Fruit fly (Drosophila melanogaster) whole organism, prepupa: ENCODE data around the gene CG9173.

Source experiments
- CG10631 ChIP-seq: fragments of 200-800 bp; sonication (Bioruptor generic); optimal IDR thresholded peaks from 2 replicates; lab custom pipeline; 2016; ENCODE audit warnings: missing biosample characterization, missing genetic modification characterization
- CG11294 ChIP-seq: fragments of 200-800 bp; sonication (Bioruptor generic); IDR thresholded peaks from 2 replicates; pipeline ENCODE4 v1.3.6; 2022; ENCODE audit warnings: missing biosample characterization, missing genetic modification characterization
- CG11762 ChIP-seq: fragments of 200-800 bp; sonication (Bioruptor generic); optimal IDR thresholded peaks from 3 replicates; lab custom pipeline; 2016; ENCODE audit warnings: missing biosample characterization, missing genetic modification characterization; ENCODE audit not compliant: insufficient read depth
- CG11902 ChIP-seq: fragments of 200-800 bp; sonication (Bioruptor generic); optimal IDR thresholded peaks from 3 replicates; lab custom pipeline; 2016; ENCODE audit warnings: missing biosample characterization, missing genetic modification characterization
- CG1621 ChIP-seq: fragments of 200-800 bp; sonication (Bioruptor generic); optimal IDR thresholded peaks from 3 replicates; lab custom pipeline; 2018; ENCODE audit warnings: missing biosample characterization, mild to moderate bottlenecking, missing genetic modification characterization
- CG3032 ChIP-seq: fragments of 200-800 bp; optimal IDR thresholded peaks from 2 replicates; lab custom pipeline; 2019; ENCODE audit warnings: missing biosample characterization, mild to moderate bottlenecking, missing genetic modification characterization, moderate library complexity
- CG31627 ChIP-seq: fragments of 200-800 bp; sonication (Bioruptor generic); optimal IDR thresholded peaks from 3 replicates; lab custom pipeline; 2016; ENCODE audit warnings: missing biosample characterization, missing genetic modification characterization
- CG32006 ChIP-seq: fragments of 200-800 bp; sonication (Bioruptor generic); optimal IDR thresholded peaks from 3 replicates; lab custom pipeline; 2017; ENCODE audit warnings: missing biosample characterization, mild to moderate bottlenecking, missing genetic modification characterization
- CG34406 ChIP-seq: fragments of 200-800 bp; sonication (Bioruptor generic); optimal IDR thresholded peaks from 3 replicates; lab custom pipeline; 2016; ENCODE audit warnings: missing biosample characterization, missing genetic modification characterization
- CG3919 ChIP-seq: fragments of 200-800 bp; sonication (Bioruptor generic); optimal IDR thresholded peaks from 3 replicates; lab custom pipeline; 2016; ENCODE audit warnings: missing biosample characterization, missing genetic modification characterization
- CG4318 ChIP-seq: fragments of 200-800 bp; sonication (Bioruptor generic); optimal IDR thresholded peaks from 3 replicates; lab custom pipeline; 2017; ENCODE audit warnings: missing biosample characterization, mild to moderate bottlenecking, missing genetic modification characterization
- CG6163 ChIP-seq: fragments of 200-800 bp; sonication (Bioruptor generic); IDR thresholded peaks from 3 replicates; pipeline ENCODE4 v1.3.6; 2022; ENCODE audit warnings: missing biosample characterization, missing genetic modification characterization
- CG6276 ChIP-seq: fragments of 200-800 bp; sonication (Bioruptor generic); optimal IDR thresholded peaks from 2 replicates; lab custom pipeline; 2017; ENCODE audit warnings: missing biosample characterization, mild to moderate bottlenecking, missing genetic modification characterization
- CG6792 ChIP-seq: fragments of 200-800 bp; sonication (Bioruptor generic); optimal IDR thresholded peaks from 3 replicates; lab custom pipeline; 2016; ENCODE audit warnings: missing biosample characterization, missing genetic modification characterization
- CG7368 ChIP-seq: fragments of 200-800 bp; sonication (Bioruptor generic); optimal IDR thresholded peaks from 3 replicates; lab custom pipeline; 2016; ENCODE audit warnings: missing biosample characterization, missing genetic modification characterization
- CG8119 ChIP-seq: fragments of 200-800 bp; sonication (Bioruptor generic); IDR thresholded peaks from 3 replicates; pipeline ENCODE4 v1.3.6; 2022; ENCODE audit warnings: missing biosample characterization, missing genetic modification characterization
- CG8319 ChIP-seq: fragments of 200-800 bp; sonication (Bioruptor generic); optimal IDR thresholded peaks from 3 replicates; lab custom pipeline; 2016; ENCODE audit warnings: missing biosample characterization, missing genetic modification characterization
- CG8632 ChIP-seq: fragments of 200-800 bp; sonication (Bioruptor generic); optimal IDR thresholded peaks from 3 replicates; lab custom pipeline; 2016; ENCODE audit warnings: missing biosample characterization, missing genetic modification characterization
- CG9139 ChIP-seq: fragments of 200-800 bp; sonication (Bioruptor generic); optimal IDR thresholded peaks from 3 replicates; lab custom pipeline; 2017; ENCODE audit warnings: missing biosample characterization, mild to moderate bottlenecking, missing genetic modification characterization
- Eip75B ChIP-seq: fragments of 200-800 bp; sonication (Bioruptor generic); optimal IDR thresholded peaks from 3 replicates; lab custom pipeline; 2016; ENCODE audit warnings: missing biosample characterization, missing genetic modification characterization
- Eip78C ChIP-seq: fragments of 200-800 bp; sonication (Bioruptor generic); peaks from one replicate; lab custom pipeline; 2016; ENCODE audit warnings: missing biosample characterization, missing genetic modification characterization
- Eip93F ChIP-seq: fragments of 200-800 bp; sonication (Bioruptor generic); optimal IDR thresholded peaks from 2 replicates; lab custom pipeline; 2016; ENCODE audit warnings: missing biosample characterization, mild to moderate bottlenecking, missing genetic modification characterization
- Ets21C ChIP-seq: fragments of 200-800 bp; sonication (Bioruptor generic); optimal IDR thresholded peaks from 3 replicates; lab custom pipeline; 2016; ENCODE audit warnings: missing biosample characterization, missing genetic modification characterization
- Gug ChIP-seq: fragments of 200-800 bp; sonication (Bioruptor generic); IDR thresholded peaks from 2 replicates; pipeline ENCODE4 v1.3.6; 2022; ENCODE audit warnings: missing biosample characterization, missing genetic modification characterization
- Hr39 ChIP-seq: fragments of 200-800 bp; sonication (Bioruptor generic); optimal IDR thresholded peaks from 2 replicates; lab custom pipeline; 2016; ENCODE audit warnings: missing biosample characterization, missing genetic modification characterization
- Met ChIP-seq: fragments of 200-800 bp; sonication (Bioruptor generic); optimal IDR thresholded peaks from 3 replicates; lab custom pipeline; 2016; ENCODE audit warnings: missing biosample characterization, missing genetic modification characterization
- Sox102F ChIP-seq: fragments of 200-800 bp; sonication (Bioruptor generic); optimal IDR thresholded peaks from 2 replicates; lab custom pipeline; 2016; ENCODE audit warnings: missing biosample characterization, mild to moderate bottlenecking, missing genetic modification characterization
- Sox14 ChIP-seq: fragments of 200-800 bp; sonication (Bioruptor generic); optimal IDR thresholded peaks from 3 replicates; lab custom pipeline; 2016; ENCODE audit warnings: missing biosample characterization, missing genetic modification characterization
- Sox15 ChIP-seq: fragments of 200-800 bp; sonication (Bioruptor generic); optimal IDR thresholded peaks from 3 replicates; lab custom pipeline; 2016; ENCODE audit warnings: missing biosample characterization, missing genetic modification characterization
- achi ChIP-seq: fragments of 200-800 bp; sonication (Bioruptor generic); optimal IDR thresholded peaks from 3 replicates; lab custom pipeline; 2016; ENCODE audit warnings: missing biosample characterization, missing genetic modification characterization
- acj6 ChIP-seq: fragments of 200-800 bp; sonication (Bioruptor generic); optimal IDR thresholded peaks from 3 replicates; lab custom pipeline; 2016; ENCODE audit warnings: missing biosample characterization, missing genetic modification characterization
- dac ChIP-seq: fragments of 200-800 bp; sonication (Bioruptor generic); optimal IDR thresholded peaks from 2 replicates; lab custom pipeline; 2017; ENCODE audit warnings: missing biosample characterization, mild to moderate bottlenecking, missing genetic modification characterization
- dsx ChIP-seq: fragments of 200-800 bp; optimal IDR thresholded peaks from 3 replicates; lab custom pipeline; 2019; ENCODE audit warnings: missing biosample characterization, mild to moderate bottlenecking, missing genetic modification characterization, moderate library complexity; ENCODE audit not compliant: poor library complexity, severe bottlenecking
- eg ChIP-seq: fragments of 200-800 bp; sonication (Bioruptor generic); IDR thresholded peaks from 3 replicates; pipeline ENCODE4 v1.3.6; 2022; ENCODE audit warnings: missing biosample characterization, missing genetic modification characterization
- fd59A ChIP-seq: fragments of 200-800 bp; sonication (Bioruptor generic); optimal IDR thresholded peaks from 2 replicates; lab custom pipeline; 2017; ENCODE audit warnings: missing biosample characterization, mild to moderate bottlenecking, missing genetic modification characterization, missing genetic modification reagents
- fd85E ChIP-seq: fragments of 200-800 bp; sonication (Bioruptor generic); optimal IDR thresholded peaks from 3 replicates; lab custom pipeline; 2016; ENCODE audit warnings: missing biosample characterization, missing genetic modification characterization
- fkh ChIP-seq: fragments of 200-800 bp; sonication (Bioruptor generic); optimal IDR thresholded peaks from 3 replicates; lab custom pipeline; 2017; ENCODE audit warnings: missing biosample characterization, mild to moderate bottlenecking, missing genetic modification characterization, moderate library complexity
- lz ChIP-seq: fragments of 200-800 bp; sonication (Bioruptor generic); optimal IDR thresholded peaks from 3 replicates; lab custom pipeline; 2016; ENCODE audit warnings: missing biosample characterization, missing genetic modification characterization
- pdm3 ChIP-seq: fragments of 200-800 bp; sonication (Bioruptor generic); optimal IDR thresholded peaks from 3 replicates; lab custom pipeline; 2016; ENCODE audit warnings: missing biosample characterization, missing genetic modification characterization
- salr ChIP-seq, 2 experiments: fragments of 200-800 bp; sonication (Bioruptor generic); optimal IDR thresholded peaks; 3 replicates each; lab custom pipeline; 2016 to 2018; ENCODE audit warnings: missing biosample characterization in 2 of 2, missing genetic modification characterization in 2 of 2, mild to moderate bottlenecking in 1 of 2
- spab ChIP-seq: fragments of 200-800 bp; sonication (Bioruptor generic); optimal IDR thresholded peaks from 2 replicates; lab custom pipeline; 2017; ENCODE audit warnings: missing biosample characterization, mild to moderate bottlenecking, missing genetic modification characterization, missing genetic modification reagents
- ss ChIP-seq, 2 experiments: fragments of 200-800 bp; sonication (Bioruptor generic); optimal IDR thresholded peaks; 2 replicates in 1 of 2; 3 replicates in 1 of 2; lab custom pipeline; 2017 to 2018; ENCODE audit warnings: mild to moderate bottlenecking in 2 of 2, missing biosample characterization in 2 of 2, missing genetic modification characterization in 2 of 2, moderate library complexity in 1 of 2
- svp ChIP-seq: fragments of 200-800 bp; sonication (Bioruptor generic); peaks from one replicate; lab custom pipeline; 2016; ENCODE audit warnings: missing biosample characterization, missing genetic modification characterization
- topi ChIP-seq: fragments of 200-800 bp; sonication (Bioruptor generic); optimal IDR thresholded peaks from 3 replicates; lab custom pipeline; 2016; ENCODE audit warnings: missing biosample characterization, missing genetic modification characterization
- vri ChIP-seq: fragments of 200-800 bp; sonication (Bioruptor generic); optimal IDR thresholded peaks from 3 replicates; lab custom pipeline; 2016; ENCODE audit warnings: missing biosample characterization, mild to moderate bottlenecking, missing genetic modification characterization

The CG9173 gene

dm6 chr3L:1376014-1376745, 47.1 kb downstream of the CG9173 start (continued):
- TF ChIP-seq Sox102F, result peak; percentile 12
- peak; percentile 26 for TF ChIP-seq lz (GFP tag; lab: Kevin White, UChicago)
- no peak for TF ChIP-seq CG8632
- peak; percentile 85 for TF ChIP-seq CG8119
- TF ChIP-seq CG4318 (GFP tag; lab: Kevin White, UChicago), result peak; percentile 80
- TF ChIP-seq topi (GFP tag; lab: Kevin White, UChicago), result peak; percentile 36
- peak; percentile 68 for TF ChIP-seq Sox14 (GFP tag; lab: Kevin White, UChicago)
- peak; percentile 53; the same call in 1 of the 2 replicates for TF ChIP-seq Gug (GFP tag; lab: Robert Waterston, UW)
- TF ChIP-seq CG6792 (GFP tag; lab: Kevin White, UChicago), result peak; percentile 27
- no peak for TF ChIP-seq Ets21C (GFP tag; lab: Kevin White, UChicago)
- TF ChIP-seq fd59A (GFP tag; lab: Kevin White, UChicago), result peak; percentile 48
- TF ChIP-seq fd85E (GFP tag; lab: Kevin White, UChicago), result no peak
- TF ChIP-seq CG3032 (tag; lab: Kevin White, UChicago), result peak; percentile 55
- peak; percentile 11 for TF ChIP-seq Hr39 (GFP tag; lab: Kevin White, UChicago)
- TF ChIP-seq CG8319 (GFP tag; lab: Kevin White, UChicago), result no peak
- no peak for TF ChIP-seq svp
- peak; percentile 35 for TF ChIP-seq CG34406
- peak in 1 of 2 experiments; percentile 59 for TF ChIP-seq salr (GFP tag; optimal IDR thresholded peaks at IDR 0.05; lab: Kevin White, UChicago)
- TF ChIP-seq Met (GFP tag; lab: Kevin White, UChicago), result peak; percentile 14
- TF ChIP-seq fkh (GFP tag; lab: Kevin White, UChicago), result no peak
- TF ChIP-seq CG3919, result peak; percentile 66
- TF ChIP-seq CG6163 (GFP tag; lab: Robert Waterston, UW), result peak; percentile 85
- TF ChIP-seq spab, result peak; percentile 45
- no peak for TF ChIP-seq Sox15 (GFP tag; lab: Kevin White, UChicago)
- peak; percentile 61 to 69 for TF ChIP-seq ss (GFP tag; optimal IDR thresholded peaks at IDR 0.05; lab: Kevin White, UChicago)
- peak; percentile 87 for TF ChIP-seq Eip78C (GFP tag; lab: Kevin White, UChicago)
- TF ChIP-seq CG11902, result no peak
- peak; percentile 91 for TF ChIP-seq dsx (GFP tag; lab: Kevin White, UChicago)
- no peak for TF ChIP-seq CG31627
- no peak for TF ChIP-seq vri (GFP tag; lab: Kevin White, UChicago)
- TF ChIP-seq Eip93F, result no peak
- peak; percentile 80 for TF ChIP-seq eg (GFP tag; lab: Robert Waterston, UW)
- TF ChIP-seq CG10631, result peak; percentile 60
- peak; percentile 38 for TF ChIP-seq CG1621 (tag; lab: Kevin White, UChicago)
- TF ChIP-seq CG11762 (GFP tag; lab: Kevin White, UChicago), result no peak
- peak; percentile 89 for TF ChIP-seq CG32006 (GFP tag; lab: Kevin White, UChicago)

- TF ChIP-seq Eip78C (GFP tag; lab: Kevin White, UChicago) (peak; percentile 90), ss (GFP tag; optimal IDR thresholded peaks at IDR 0.05; lab: Kevin White, UChicago) (no peak), CG8632 (peak; percentile 68), pdm3 (GFP tag; lab: Kevin White, UChicago) (peak; percentile 74), fd59A (GFP tag; lab: Kevin White, UChicago) (peak; percentile 12), dsx (GFP tag; lab: Kevin White, UChicago) (no peak), CG11294 (peak; percentile 44; the same call in 1 of the 2 replicates), Sox102F (peak; percentile 69), Ets21C (GFP tag; lab: Kevin White, UChicago) (peak; percentile 25), CG11762 (GFP tag; lab: Kevin White, UChicago) (no peak), CG6276 (GFP tag; lab: Kevin White, UChicago) (peak; percentile 31), dac (peak; percentile 52), acj6 (GFP tag; lab: Kevin White, UChicago) (peak; percentile 74), CG11902 (no peak), spab (no peak), CG8119 (peak; percentile 75), CG34406 (peak; percentile 78), Eip93F (no peak), CG10631 (peak; percentile 55), achi (GFP tag; lab: Kevin White, UChicago) (peak; percentile 48), CG6792 (GFP tag; lab: Kevin White, UChicago) (peak; percentile 56), CG3919 (peak; percentile 46), Eip75B (GFP tag; lab: Kevin White, UChicago) (peak; percentile 45), CG7368 (no peak), svp (peak; percentile 80), CG9139 (GFP tag; lab: Kevin White, UChicago) (no peak), lz (GFP tag; lab: Kevin White, UChicago) (peak; percentile 67), fd85E (GFP tag; lab: Kevin White, UChicago) (no peak)
These were observed 48.7 kb downstream of the CG9173 start for dm6 chr3L:1374438-1375133.
